In genomic region chrV:16355941-16356340, ce11 we compare ENCODE assay signal across 5 worm cellular contexts.
A peak's percentile ranks its signal among the peaks of the same experiment; 100 is the strongest.
TF ChIP-seq lines count a peak whose summit lies in the region.

No protein-coding gene starts in this region.

TF ChIP-seq in whole organism, L1 larva, 84 proteins besides CTCF, POLR2A, EP300 and RAD21 (continues in another document):
- TF ChIP-seq mef-2 (tag; optimal IDR thresholded peaks at IDR 0.05; lab: Kevin White, UChicago) (no peak), grh-1 (GFP tag; IDR thresholded peaks at IDR 0.05; lab: Robert Waterston, UW) (no peak), aly-2 (tag; optimal IDR thresholded peaks at IDR 0.05; lab: Kevin White, UChicago) (peak; percentile 9), hlh-17 (GFP tag; optimal IDR thresholded peaks at IDR 0.05; lab: Kevin White, UChicago; ENCODE audit: borderline replicate concordance) (no peak), sptf-1 (tag; optimal IDR thresholded peaks at IDR 0.05; lab: Kevin White, UChicago) (no peak), mab-9 (GFP tag; IDR thresholded peaks at IDR 0.05; lab: Robert Waterston, UW) (peak; percentile 38; the same call in 1 of the 2 replicates), rnt-1 (tag; optimal IDR thresholded peaks at IDR 0.05; lab: Kevin White, UChicago) (peak; percentile 86), isw-1 (GFP tag; IDR thresholded peaks at IDR 0.05; lab: Robert Waterston, UW) (peak; percentile 76), blmp-1 (tag; optimal IDR thresholded peaks at IDR 0.05; lab: Kevin White, UChicago) (peak; percentile 84), nhr-90 (tag; optimal IDR thresholded peaks at IDR 0.05; lab: Kevin White, UChicago; ENCODE audit: poor library complexity) (peak; percentile 83), pqm-1 (tag; optimal IDR thresholded peaks at IDR 0.05; lab: Kevin White, UChicago) (no peak), dsc-1 (tag; optimal IDR thresholded peaks at IDR 0.05; lab: Kevin White, UChicago) (peak; percentile 77), lir-3 (tag; optimal IDR thresholded peaks at IDR 0.05; lab: Kevin White, UChicago; ENCODE audit: poor library complexity) (no peak), elt-2 (tag; optimal IDR thresholded peaks at IDR 0.05; lab: Kevin White, UChicago) (peak; percentile 87), dpl-1 (GFP tag; optimal IDR thresholded peaks at IDR 0.05; lab: Kevin White, UChicago) (peak; percentile 53 to 62 (median 56)), nhr-77 (tag; optimal IDR thresholded peaks at IDR 0.05; lab: Kevin White, UChicago) (peak; percentile 81), swsn-7 (tag; optimal IDR thresholded peaks at IDR 0.05; lab: Kevin White, UChicago) (peak; percentile 92), ceh-63 (GFP tag; optimal IDR thresholded peaks at IDR 0.05; lab: Kevin White, UChicago) (no peak)

TF ChIP-seq in whole organism, L3 larva, 47 proteins besides CTCF, POLR2A, EP300 and RAD21 (continues in another document):
- TF ChIP-seq eor-1 (tag; optimal IDR thresholded peaks at IDR 0.05; lab: Kevin White, UChicago), result no peak
- TF ChIP-seq nhr-28 (tag; optimal IDR thresholded peaks at IDR 0.05; lab: Kevin White, UChicago), result no peak
- TF ChIP-seq nfya-1 (tag; optimal IDR thresholded peaks at IDR 0.05; lab: Kevin White, UChicago; ENCODE audit: insufficient read depth), result peak; percentile 96
- TF ChIP-seq ceh-16 (tag; optimal IDR thresholded peaks at IDR 0.05; lab: Kevin White, UChicago), result no peak
- TF ChIP-seq lin-15B (tag; optimal IDR thresholded peaks at IDR 0.05; lab: Kevin White, UChicago), result peak; percentile 68
- peak; percentile 87 for TF ChIP-seq fkh-10 (GFP tag; optimal IDR thresholded peaks at IDR 0.05; lab: Kevin White, UChicago)
- TF ChIP-seq fos-1 (tag; optimal IDR thresholded peaks at IDR 0.05; lab: Kevin White, UChicago), result no peak
- TF ChIP-seq skn-1 (tag; optimal IDR thresholded peaks at IDR 0.05; lab: Kevin White, UChicago), result peak; percentile 85
- peak; percentile 96 for TF ChIP-seq jun-1 (tag; optimal IDR thresholded peaks at IDR 0.05; lab: Kevin White, UChicago)
- no peak for TF ChIP-seq daf-12 (tag; optimal IDR thresholded peaks at IDR 0.05; lab: Kevin White, UChicago)
- TF ChIP-seq nhr-77 (tag; optimal IDR thresholded peaks at IDR 0.05; lab: Kevin White, UChicago), result no peak
- peak; percentile 64 for TF ChIP-seq nhr-25 (tag; optimal IDR thresholded peaks at IDR 0.05; lab: Kevin White, UChicago)
- no peak for TF ChIP-seq elt-3 (tag; optimal IDR thresholded peaks at IDR 0.05; lab: Kevin White, UChicago)
- TF ChIP-seq elt-2 (tag; optimal IDR thresholded peaks at IDR 0.05; lab: Kevin White, UChicago), result peak; percentile 86
- no peak for TF ChIP-seq unc-39 (tag; optimal IDR thresholded peaks at IDR 0.05; lab: Kevin White, UChicago)
- no peak for TF ChIP-seq zag-1 (tag; optimal IDR thresholded peaks at IDR 0.05; lab: Kevin White, UChicago)
- TF ChIP-seq elt-1 (tag; optimal IDR thresholded peaks at IDR 0.05; lab: Kevin White, UChicago), result no peak
- peak; percentile 83 for TF ChIP-seq nhr-23 (tag; optimal IDR thresholded peaks at IDR 0.05; lab: Kevin White, UChicago)
- peak; percentile 34 for TF ChIP-seq ama-1 (optimal IDR thresholded peaks at IDR 0.05; lab: Kevin White, UChicago)

TF ChIP-seq in whole organism, early embryonic, 17 proteins besides CTCF, POLR2A, EP300 and RAD21:
- TF ChIP-seq F13C5.2 (tag; optimal IDR thresholded peaks at IDR 0.05; lab: Kevin White, UChicago) (peak; percentile 43), tbx-37 (GFP tag; conservative IDR thresholded peaks at IDR 0.05; lab: Robert Waterston, UW) (no peak), tra-4 (tag; optimal IDR thresholded peaks at IDR 0.05; lab: Kevin White, UChicago) (no peak), ets-7 (tag; optimal IDR thresholded peaks at IDR 0.05; lab: Kevin White, UChicago) (no peak), sea-1 (GFP tag; conservative IDR thresholded peaks at IDR 0.05; lab: Robert Waterston, UW) (no peak), flt-1 (GFP tag; IDR thresholded peaks at IDR 0.05; lab: Robert Waterston, UW) (no peak), ceh-36 (tag; optimal IDR thresholded peaks at IDR 0.05; lab: Kevin White, UChicago) (no peak), tbx-11 (GFP tag; IDR thresholded peaks at IDR 0.05; lab: Robert Waterston, UW) (no peak), hmg-4 (GFP tag; optimal IDR thresholded peaks at IDR 0.05; lab: Kevin White, UChicago) (peak; percentile 66)
TF ChIP-seq in whole organism, early embryonic: peak in this region for 2.

TF ChIP-seq in whole organism, midembryonic, 9 proteins besides CTCF, POLR2A, EP300 and RAD21:
- TF ChIP-seq T22C8.4 (GFP tag; IDR thresholded peaks at IDR 0.05; lab: Robert Waterston, UW) (no peak), cog-1 (tag; optimal IDR thresholded peaks at IDR 0.05; lab: Kevin White, UChicago) (peak; percentile 71), flt-1 (GFP tag; IDR thresholded peaks at IDR 0.05; lab: Robert Waterston, UW) (peak; percentile 79)

TF ChIP-seq in whole organism, young adult, 124 proteins besides CTCF, POLR2A, EP300 and RAD21 (continues in another document):
- TF ChIP-seq lag-1 (GFP tag; IDR thresholded peaks at IDR 0.05; lab: Robert Waterston, UW) (no peak), ceh-91 (GFP tag; IDR thresholded peaks at IDR 0.05; lab: Robert Waterston, UW) (0 out of 2 replicates have a peak, but pooled peaks have one; percentile 9), F33H1.4 (GFP tag; IDR thresholded peaks at IDR 0.05; lab: Robert Waterston, UW) (no peak; the same call in 1 of the 2 replicates), Y53G8AR.9 (GFP tag; conservative IDR thresholded peaks at IDR 0.05; lab: Robert Waterston, UW) (peak; percentile 81), hmg-20 (GFP tag; IDR thresholded peaks at IDR 0.05; lab: Robert Waterston, UW) (peak; percentile 43; the same call in 1 of the 2 replicates), tbx-9 (tag; optimal IDR thresholded peaks at IDR 0.05; lab: Kevin White, UChicago; ENCODE audit: borderline replicate concordance) (no peak), B0261.1 (tag; optimal IDR thresholded peaks at IDR 0.05; lab: Kevin White, UChicago) (peak; percentile 30), dox-1 (GFP tag; IDR thresholded peaks at IDR 0.05; lab: Robert Waterston, UW) (peak; percentile 94), K12H6.12 (tag; optimal IDR thresholded peaks at IDR 0.05; lab: Kevin White, UChicago) (peak; percentile 86), ztf-22 (GFP tag; optimal IDR thresholded peaks at IDR 0.05; lab: Kevin White, UChicago) (peak; percentile 84), Y53F4B.3 (GFP tag; IDR thresholded peaks at IDR 0.05; lab: Robert Waterston, UW) (no peak), somi-1 (GFP tag; optimal IDR thresholded peaks at IDR 0.05; lab: Kevin White, UChicago) (peak; percentile 91), ceh-58 (GFP tag; IDR thresholded peaks at IDR 0.05; lab: Robert Waterston, UW) (no peak), attf-3 (GFP tag; conservative IDR thresholded peaks at IDR 0.05; lab: Robert Waterston, UW) (peak; percentile 45; the same call in 1 of the 2 replicates), repo-1 (tag; optimal IDR thresholded peaks at IDR 0.05; lab: Kevin White, UChicago) (peak; percentile 67), snpc-1.1 (tag; optimal IDR thresholded peaks at IDR 0.05; lab: Kevin White, UChicago; ENCODE audit: insufficient read depth) (no peak), hsf-1 (GFP tag; IDR thresholded peaks at IDR 0.05; lab: Robert Waterston, UW) (no peak), nhr-120 (GFP tag; IDR thresholded peaks at IDR 0.05; lab: Robert Waterston, UW) (no peak), let-526 (GFP tag; IDR thresholded peaks at IDR 0.05; lab: Robert Waterston, UW) (0 out of 2 replicates have a peak, but pooled peaks have one; percentile 37), dpl-1 (GFP tag; optimal IDR thresholded peaks at IDR 0.05; lab: Kevin White, UChicago) (no peak), F10E7.11 (tag; optimal IDR thresholded peaks at IDR 0.05; lab: Kevin White, UChicago) (no peak), nhr-179 (tag; optimal IDR thresholded peaks at IDR 0.05; lab: Kevin White, UChicago) (no peak), unc-62 (GFP tag; optimal IDR thresholded peaks at IDR 0.05; lab: Kevin White, UChicago) (no peak), hlh-26 (GFP tag; conservative IDR thresholded peaks at IDR 0.05; lab: Robert Waterston, UW) (no peak), die-1 (tag; optimal IDR thresholded peaks at IDR 0.05; lab: Kevin White, UChicago) (peak; percentile 53), egl-18 (GFP tag; IDR thresholded peaks at IDR 0.05; lab: Robert Waterston, UW) (no peak), pbrm-1 (GFP tag; IDR thresholded peaks at IDR 0.05; lab: Robert Waterston, UW) (peak; percentile 77), tlf-1 (GFP tag; optimal IDR thresholded peaks at IDR 0.05; lab: Kevin White, UChicago) (peak; percentile 78), F22D6.2 (tag; optimal IDR thresholded peaks at IDR 0.05; lab: Kevin White, UChicago) (peak; percentile 11), hlh-12 (tag; optimal IDR thresholded peaks at IDR 0.05; lab: Kevin White, UChicago) (no peak), nhr-80 (tag; optimal IDR thresholded peaks at IDR 0.05; lab: Kevin White, UChicago) (peak; percentile 82), fkh-3 (tag; optimal IDR thresholded peaks at IDR 0.05; lab: Kevin White, UChicago) (no peak), mel-28 (tag; optimal IDR thresholded peaks at IDR 0.05; lab: Kevin White, UChicago; ENCODE audit: borderline replicate concordance) (peak; percentile 43), lir-1 (GFP tag; conservative IDR thresholded peaks at IDR 0.05; lab: Robert Waterston, UW) (peak; percentile 84), F39B2.1 (GFP tag; IDR thresholded peaks at IDR 0.05; lab: Robert Waterston, UW) (no peak), Y56A3A.18 (GFP tag; IDR thresholded peaks at IDR 0.05; lab: Robert Waterston, UW) (peak; percentile 86), ceh-27 (GFP tag; optimal IDR thresholded peaks at IDR 0.05; lab: Kevin White, UChicago) (peak; percentile 82), nhr-27 (tag; optimal IDR thresholded peaks at IDR 0.05; lab: Kevin White, UChicago) (peak; percentile 14), ztf-25 (GFP tag; IDR thresholded peaks at IDR 0.05; lab: Robert Waterston, UW) (no peak), F57C9.4 (tag; optimal IDR thresholded peaks at IDR 0.05; lab: Kevin White, UChicago) (no peak), sdz-38 (tag; optimal IDR thresholded peaks at IDR 0.05; lab: Kevin White, UChicago) (no peak), K11D2.4 (GFP tag; IDR thresholded peaks at IDR 0.05; lab: Robert Waterston, UW) (peak; percentile 88), mcd-1 (GFP tag; IDR thresholded peaks at IDR 0.05; lab: Robert Waterston, UW) (peak; percentile 85), nfya-1 (tag; optimal IDR thresholded peaks at IDR 0.05; lab: Kevin White, UChicago; ENCODE audit: borderline replicate concordance, insufficient read depth) (no peak), lin-35 (GFP tag; optimal IDR thresholded peaks at IDR 0.05; lab: Kevin White, UChicago) (peak in 1 of 3 experiments; percentile 64), cebp-2 (GFP tag; IDR thresholded peaks at IDR 0.05; lab: Robert Waterston, UW) (no peak), attf-6 (GFP tag; IDR thresholded peaks at IDR 0.05; lab: Robert Waterston, UW) (peak; percentile 73), unc-130 (GFP tag; optimal IDR thresholded peaks at IDR 0.05; lab: Kevin White, UChicago) (no peak)

Comparison
In these comparisons a context has a peak if more than half of its experiments do, and no peak if none do; other contexts are left out.
1. Of the 8 proteins assayed by ChIP-seq in both whole organism, young adult and whole organism, L1 larva: peak only in whole organism, young adult: none; only in whole organism, L1 larva: dpl-1 and efl-1; in both: nhr-90 and snpc-4; in neither: 3; mixed calls (peak in some experiments, not most) for 1.